Fruit fly (Drosophila melanogaster): ENCODE data around the gene ush.

ush gene

dm6 chr2L:480638-481399, 4.8 kb downstream of the ush start (continued):
- peak; percentile 100 for TF ChIP-seq MTF-1 (GFP tag; optimal IDR thresholded peaks at IDR 0.05; ENCODE audit: borderline replicate concordance)
- TF ChIP-seq CG14014 (GFP tag; IDR thresholded peaks at IDR 0.05) = no peak
- peak; percentile 100 for TF ChIP-seq pnt (GFP tag; optimal IDR thresholded peaks at IDR 0.05)
- peak; percentile 100 for TF ChIP-seq gsb-n (tag; optimal IDR thresholded peaks at IDR 0.05)
- TF ChIP-seq CG17568 (GFP tag; optimal IDR thresholded peaks at IDR 0.05) = peak; percentile 100
- peak; percentile 100 for TF ChIP-seq CG1529 (GFP tag; optimal IDR thresholded peaks at IDR 0.05)
- TF ChIP-seq ham (GFP tag; IDR thresholded peaks at IDR 0.05) = no peak
- peak; percentile 100 for TF ChIP-seq scrt (GFP tag; optimal IDR thresholded peaks at IDR 0.05)
- no peak for TF ChIP-seq Opbp (GFP tag; IDR thresholded peaks at IDR 0.05; ENCODE audit: partially characterized antibody)
- TF ChIP-seq gcm2 (GFP tag; optimal IDR thresholded peaks at IDR 0.05) = peak; percentile 100
- TF ChIP-seq CG14710 (tag; optimal IDR thresholded peaks at IDR 0.05) = peak; percentile 99
- peak; percentile 100 for TF ChIP-seq CG10462 (GFP tag; optimal IDR thresholded peaks at IDR 0.05)
- peak; percentile 100 for TF ChIP-seq sens (GFP tag)
- peak; percentile 100 for TF ChIP-seq NC2α (GFP tag; optimal IDR thresholded peaks at IDR 0.05)
- TF ChIP-seq NK7.1 (GFP tag; optimal IDR thresholded peaks at IDR 0.05) = peak; percentile 100
- TF ChIP-seq toy (GFP tag; IDR thresholded peaks at IDR 0.05) = no peak
- peak; percentile 83 for TF ChIP-seq pfk (GFP tag; optimal IDR thresholded peaks at IDR 0.05)
- peak; percentile 100 for TF ChIP-seq CG9609 (GFP tag; optimal IDR thresholded peaks at IDR 0.05)
- peak; percentile 68 to 80 for TF ChIP-seq Trl (optimal IDR thresholded peaks at IDR 0.05)
- peak; percentile 100 for TF ChIP-seq Trl (GFP tag; optimal IDR thresholded peaks at IDR 0.05)
- TF ChIP-seq HLH54F (GFP tag; optimal IDR thresholded peaks at IDR 0.05) = peak; percentile 100
- peak; percentile 100 for TF ChIP-seq tio (GFP tag; optimal IDR thresholded peaks at IDR 0.05)
- TF ChIP-seq kah (GFP tag; optimal IDR thresholded peaks at IDR 0.05) = peak; percentile 99
- no peak for TF ChIP-seq Drgx (GFP tag; IDR thresholded peaks at IDR 0.05)
- peak; percentile 100 for TF ChIP-seq CG7357 (GFP tag; IDR thresholded peaks at IDR 0.05)
- peak; percentile 63 to 94 for TF ChIP-seq tll (GFP tag; optimal IDR thresholded peaks at IDR 0.05)
- TF ChIP-seq Gsc (GFP tag; IDR thresholded peaks at IDR 0.05) = no peak
- TF ChIP-seq CG17186 (GFP tag; optimal IDR thresholded peaks at IDR 0.05) = peak; percentile 98
- TF ChIP-seq crol (GFP tag; IDR thresholded peaks at IDR 0.05) = no peak
- peak; percentile 100 for TF ChIP-seq p53 (GFP tag; optimal IDR thresholded peaks at IDR 0.05)
- no peak for TF ChIP-seq CG11560 (tag; IDR thresholded peaks at IDR 0.05)
- TF ChIP-seq CG4404 (GFP tag; IDR thresholded peaks at IDR 0.05) = no peak
- no peak for TF ChIP-seq hb (GFP tag; IDR thresholded peaks at IDR 0.05; ENCODE audit: partially characterized antibody)
- TF ChIP-seq oc (tag; optimal IDR thresholded peaks at IDR 0.05) = peak; percentile 100
- TF ChIP-seq cg (GFP tag; optimal IDR thresholded peaks at IDR 0.05) = peak; percentile 97
- TF ChIP-seq CG11504 (tag; optimal IDR thresholded peaks at IDR 0.05) = peak; percentile 99
- peak; percentile 100 for TF ChIP-seq Gug (GFP tag; IDR thresholded peaks at IDR 0.05)
- peak; percentile 100 for TF ChIP-seq Abd-B (GFP tag; optimal IDR thresholded peaks at IDR 0.05)
- TF ChIP-seq ems (GFP tag; optimal IDR thresholded peaks at IDR 0.05) = peak; percentile 100
- peak; percentile 100 for TF ChIP-seq sima (GFP tag; optimal IDR thresholded peaks at IDR 0.05)
- TF ChIP-seq fd3F (GFP tag; optimal IDR thresholded peaks at IDR 0.05) = peak; percentile 100
- TF ChIP-seq CG5953 (GFP tag; IDR thresholded peaks at IDR 0.05) = no peak
- TF ChIP-seq bsh (GFP tag; optimal IDR thresholded peaks at IDR 0.05) = peak; percentile 100
- no peak for TF ChIP-seq CG6175 (GFP tag; IDR thresholded peaks at IDR 0.05)
- TF ChIP-seq btn (GFP tag; optimal IDR thresholded peaks at IDR 0.05) = peak; percentile 100
- TF ChIP-seq CG13287 (GFP tag; IDR thresholded peaks at IDR 0.05; ENCODE audit: partially characterized antibody) = no peak
- TF ChIP-seq CG15696 (tag; optimal IDR thresholded peaks at IDR 0.05) = peak; percentile 100
- peak; percentile 100 for TF ChIP-seq nerfin-1 (tag; optimal IDR thresholded peaks at IDR 0.05)
- no peak for TF ChIP-seq dysf (GFP tag; IDR thresholded peaks at IDR 0.05)
- TF ChIP-seq CG2120 (GFP tag; optimal IDR thresholded peaks at IDR 0.05) = peak; percentile 100

All from whole organism, embryonic.